Worm (Caenorhabditis elegans) whole organism, L4 larva: ENCODE data around the gene F52C6.3.

Experiments
- D1046.2 ChIP-seq: fragments of 200-800 bp; sonication (Bioruptor generic); IDR thresholded peaks from 2 replicates; pipeline ENCODE4 v1.3.6; 2022; ENCODE audit warnings: missing genetic modification characterization, missing compliant biosample characterization
- F26F4.8 ChIP-seq: fragments of 200-800 bp; sonication (Bioruptor generic); conservative IDR thresholded peaks from 2 replicates; pipeline ENCODE4 v1.3.6; 2022; ENCODE audit warnings: missing genetic modification characterization, missing compliant biosample characterization
- F44E2.7 ChIP-seq: fragments of 200-800 bp; sonication (Bioruptor generic); IDR thresholded peaks from 2 replicates; pipeline ENCODE4 v2.1.2; 2022; ENCODE audit warnings: missing genetic modification characterization, missing compliant biosample characterization
- R02D3.7 ChIP-seq: fragments of 150-350 bp; sonication (generic microtip); optimal IDR thresholded peaks from 3 replicates; lab custom pipeline; 2014; ENCODE audit warnings: missing biosample characterization, missing genetic modification characterization
- T26A8.4 ChIP-seq: fragments of 200-800 bp; sonication (Bioruptor generic); IDR thresholded peaks from 2 replicates; pipeline ENCODE4 v1.3.6; 2022; ENCODE audit warnings: missing genetic modification characterization, missing compliant biosample characterization
- ZK337.2 ChIP-seq: fragments of 200-800 bp; sonication (Bioruptor generic); IDR thresholded peaks from 2 replicates; pipeline ENCODE4 v1.3.6; 2022; ENCODE audit warnings: missing genetic modification reagents, missing genetic modification characterization, missing compliant biosample characterization
- ZK546.5 ChIP-seq, 2 experiments: sonication (generic microtip); optimal IDR thresholded peaks; 2 replicates each; lab custom pipeline; 2017; ENCODE audit warnings: missing biosample characterization in 2 of 2, missing genetic modification characterization in 2 of 2
- aly-2 ChIP-seq: sonication (generic microtip); optimal IDR thresholded peaks from 2 replicates; lab custom pipeline; 2018; ENCODE audit warnings: missing biosample characterization, missing genetic modification characterization
- ceh-32 ChIP-seq: sonication (generic microtip); optimal IDR thresholded peaks from 2 replicates; lab custom pipeline; 2016; ENCODE audit warnings: mild to moderate bottlenecking, missing genetic modification characterization, missing compliant biosample characterization; ENCODE audit not compliant: poor library complexity
- ceh-44 ChIP-seq: fragments of 200-800 bp; sonication (Bioruptor generic); IDR thresholded peaks from 2 replicates; pipeline ENCODE4 v1.3.6; 2022; ENCODE audit warnings: missing genetic modification reagents, missing genetic modification characterization, missing compliant biosample characterization
- ceh-62 ChIP-seq: sonication (generic microtip); optimal IDR thresholded peaks from 2 replicates; lab custom pipeline; 2017; ENCODE audit warnings: missing biosample characterization, missing genetic modification characterization
- ces-1 ChIP-seq: fragments of 150-350 bp; sonication (generic microtip); optimal IDR thresholded peaks from 4 replicates; lab custom pipeline; 2014; ENCODE audit warnings: missing biosample characterization, missing genetic modification reagents, missing genetic modification characterization
- cey-2 ChIP-seq: sonication (generic microtip); optimal IDR thresholded peaks from 3 replicates; lab custom pipeline; 2017; ENCODE audit warnings: missing genetic modification characterization, mild to moderate bottlenecking, missing compliant biosample characterization, antibody characterized with exemption, borderline replicate concordance; ENCODE audit not compliant: insufficient read depth
- daf-19 ChIP-seq: fragments of 200-800 bp; sonication (Bioruptor generic); conservative IDR thresholded peaks from 2 replicates; pipeline ENCODE4 v1.3.6; 2022; ENCODE audit warnings: missing genetic modification characterization, missing compliant biosample characterization
- dpl-1 ChIP-seq: fragments of 150-350 bp; optimal IDR thresholded peaks from 2 replicates; lab custom pipeline; 2014; ENCODE audit warnings: missing biosample characterization, missing genetic modification reagents, missing genetic modification characterization
- dve-1 ChIP-seq: sonication (generic microtip); optimal IDR thresholded peaks from 2 replicates; lab custom pipeline; 2017; ENCODE audit warnings: antibody characterized with exemption, mild to moderate bottlenecking, missing genetic modification characterization, missing compliant biosample characterization; ENCODE audit not compliant: insufficient read depth
- egl-27 ChIP-seq: sonication (generic microtip); optimal IDR thresholded peaks from 3 replicates; lab custom pipeline; 2017; ENCODE audit warnings: missing biosample characterization, missing genetic modification reagents, missing genetic modification characterization
- fos-1 ChIP-seq: fragments of 150-350 bp; optimal IDR thresholded peaks from 2 replicates; lab custom pipeline; 2014; ENCODE audit warnings: missing biosample characterization, missing genetic modification characterization
- gei-8 ChIP-seq: fragments of 200-800 bp; sonication (Bioruptor generic); optimal IDR thresholded peaks from 2 replicates; lab custom pipeline; 2018; ENCODE audit warnings: mild to moderate bottlenecking, missing genetic modification characterization, missing compliant biosample characterization
- hlh-11 ChIP-seq: fragments of 200-800 bp; sonication (Bioruptor generic); optimal IDR thresholded peaks from 2 replicates; lab custom pipeline; 2018; ENCODE audit warnings: mild to moderate bottlenecking, missing genetic modification characterization, missing compliant biosample characterization
- hlh-30 ChIP-seq: sonication (generic microtip); optimal IDR thresholded peaks from 2 replicates; lab custom pipeline; 2017; ENCODE audit warnings: antibody characterized with exemption, mild to moderate bottlenecking, missing genetic modification characterization, missing compliant biosample characterization; ENCODE audit not compliant: insufficient read depth
- lim-7 ChIP-seq: fragments of 200-800 bp; sonication (Bioruptor generic); IDR thresholded peaks from 2 replicates; pipeline ENCODE4 v1.3.6; 2022; ENCODE audit warnings: missing genetic modification characterization, missing compliant biosample characterization
- lin-13 ChIP-seq: fragments of 150-350 bp; optimal IDR thresholded peaks from 2 replicates; lab custom pipeline; 2014; ENCODE audit warnings: missing biosample characterization, missing genetic modification reagents, missing genetic modification characterization
- lin-29 ChIP-seq: fragments of 200-800 bp; sonication (Bioruptor generic); IDR thresholded peaks from 2 replicates; pipeline ENCODE4 v1.3.6; 2022; ENCODE audit warnings: missing genetic modification reagents, missing genetic modification characterization, missing compliant biosample characterization
- lsy-2 ChIP-seq, 2 experiments: fragments of 150-350 bp in 1 of 2; sonication (generic microtip) in 1 of 2; optimal IDR thresholded peaks; 2 replicates each; lab custom pipeline; 2014 to 2017; ENCODE audit warnings: missing biosample characterization in 2 of 2, missing genetic modification characterization in 2 of 2
- mdl-1 ChIP-seq, 2 experiments: fragments of 150-350 bp in 1 of 2; sonication (generic microtip) in 1 of 2; optimal IDR thresholded peaks; 2 replicates each; lab custom pipeline; 2014 to 2017; ENCODE audit warnings: missing biosample characterization in 2 of 2, missing genetic modification characterization in 2 of 2
- mes-2 ChIP-seq: sonication (generic microtip); optimal IDR thresholded peaks from 2 replicates; lab custom pipeline; 2016; ENCODE audit warnings: missing genotype, mild to moderate bottlenecking, missing genetic modification characterization, missing compliant biosample characterization; ENCODE audit not compliant: poor library complexity, severe bottlenecking
- mxl-3 ChIP-seq: fragments of 200-800 bp; sonication (Bioruptor generic); optimal IDR thresholded peaks from 2 replicates; lab custom pipeline; 2018; ENCODE audit warnings: mild to moderate bottlenecking, missing genetic modification characterization, missing compliant biosample characterization
- nhr-10 ChIP-seq: fragments of 150-350 bp; optimal IDR thresholded peaks from 2 replicates; lab custom pipeline; 2014; ENCODE audit warnings: missing biosample characterization, missing genetic modification characterization
- nhr-102 ChIP-seq: sonication (generic microtip); optimal IDR thresholded peaks from 2 replicates; lab custom pipeline; 2016; ENCODE audit warnings: mild to moderate bottlenecking, missing genetic modification characterization, moderate library complexity, missing compliant biosample characterization
- nhr-77 ChIP-seq: fragments of 150-350 bp; optimal IDR thresholded peaks from 2 replicates; lab custom pipeline; 2014; ENCODE audit warnings: missing biosample characterization, missing genetic modification characterization
- pha-4 ChIP-seq, 2 experiments: fragments of 150-350 bp in 1 of 2; fragments of 200-800 bp in 1 of 2; sonication (Bioruptor generic) in 1 of 2; IDR thresholded peaks in 1 of 2; optimal IDR thresholded peaks in 1 of 2; 2 replicates each; pipeline versions ENCODE4 v1.3.6 to Lab custom; 2014 to 2022; ENCODE audit warnings: missing genetic modification characterization in 2 of 2, missing genetic modification reagents in 2 of 2, missing biosample characterization in 1 of 2, missing compliant biosample characterization in 1 of 2
- php-3 ChIP-seq: fragments of 200-800 bp; sonication (Bioruptor generic); IDR thresholded peaks from 2 replicates; pipeline ENCODE4 v1.3.6; 2022; ENCODE audit warnings: missing genetic modification reagents, missing genetic modification characterization, missing compliant biosample characterization
- saeg-2 ChIP-seq: fragments of 200-800 bp; sonication (Bioruptor generic); IDR thresholded peaks from 2 replicates; pipeline ENCODE4 v1.3.6; 2022; ENCODE audit warnings: missing genetic modification reagents, missing genetic modification characterization, missing compliant biosample characterization
- sdz-12 ChIP-seq: fragments of 200-800 bp; sonication (Bioruptor generic); optimal IDR thresholded peaks from 2 replicates; lab custom pipeline; 2018; ENCODE audit warnings: mild to moderate bottlenecking, missing genetic modification characterization, missing compliant biosample characterization
- skn-1 ChIP-seq: fragments of 150-350 bp; optimal IDR thresholded peaks from 2 replicates; lab custom pipeline; 2014; ENCODE audit warnings: missing biosample characterization, missing genetic modification characterization
- snpc-4 ChIP-seq: fragments of 150-350 bp; optimal IDR thresholded peaks from 2 replicates; lab custom pipeline; 2014; ENCODE audit warnings: missing biosample characterization, missing genetic modification characterization
- spr-3 ChIP-seq: fragments of 200-800 bp; sonication (Bioruptor generic); optimal IDR thresholded peaks from 2 replicates; lab custom pipeline; 2018; ENCODE audit warnings: mild to moderate bottlenecking, missing genetic modification characterization, missing compliant biosample characterization
- tra-1 ChIP-seq: fragments of 200-800 bp; sonication (Bioruptor generic); IDR thresholded peaks from 2 replicates; pipeline ENCODE4 v1.3.6; 2022; ENCODE audit warnings: missing genetic modification reagents, missing genetic modification characterization, missing compliant biosample characterization
- unc-62 ChIP-seq, 3 experiments: fragments of 150-350 bp in 1 of 3; sonication (generic microtip); optimal IDR thresholded peaks in 2 of 3; peaks in 1 of 3; 1 replicate in 1 of 3; 2 replicates in 2 of 3; lab custom pipeline; 2014 to 2017; ENCODE audit warnings: missing biosample characterization in 3 of 3, missing genetic modification characterization in 3 of 3, missing genetic modification reagents in 3 of 3, missing genotype in 1 of 3
- vab-7 ChIP-seq: fragments of 200-800 bp; sonication (Bioruptor generic); IDR thresholded peaks from 2 replicates; pipeline ENCODE4 v1.3.6; 2022; ENCODE audit warnings: missing genetic modification reagents, missing genetic modification characterization, missing compliant biosample characterization
- zip-11 ChIP-seq: fragments of 200-800 bp; sonication (Bioruptor generic); IDR thresholded peaks from 2 replicates; pipeline ENCODE4 v1.3.6; 2022; ENCODE audit warnings: missing genetic modification characterization, missing compliant biosample characterization
- ztf-7 ChIP-seq: fragments of 150-350 bp; optimal IDR thresholded peaks from 2 replicates; lab custom pipeline; 2014; ENCODE audit warnings: missing biosample characterization, missing genetic modification characterization

Gene F52C6.3

ce11 chrII:1890682-1891081 lies 33.9 kb upstream of the F52C6.3 start, which contains the start of gene math-9:
TSS of gene math-9 (minus strand) at chrII:1890782.
- TF ChIP-seq skn-1 (tag; lab: Kevin White, UChicago) = no peak
- no peak for TF ChIP-seq mes-2 (tag; lab: Kevin White, UChicago)

ce11 chrII:1893912-1894311 lies 30.6 kb upstream of the F52C6.3 start, which contains the start of gene C16C4.1:
TSS of gene C16C4.1 (plus strand) at chrII:1894212.
- TF ChIP-seq T26A8.4 (GFP tag; lab: Robert Waterston, UW) = no peak
- TF ChIP-seq spr-3 (GFP tag; lab: Kevin White, UChicago) = no peak
- no peak for TF ChIP-seq php-3
- TF ChIP-seq daf-19 (GFP tag; lab: Robert Waterston, UW) = no peak
- TF ChIP-seq hlh-11 (tag; lab: Kevin White, UChicago) = no peak
- no peak for TF ChIP-seq nhr-102 (tag; lab: Kevin White, UChicago)
- no peak for TF ChIP-seq lin-13 (GFP tag; lab: Kevin White, UChicago)
- TF ChIP-seq F26F4.8 (GFP tag; lab: Robert Waterston, UW) = no peak
- TF ChIP-seq ztf-7 (tag; lab: Kevin White, UChicago) = no peak
- no peak for TF ChIP-seq sdz-12
- no peak for TF ChIP-seq zip-11 (GFP tag; lab: Robert Waterston, UW)
- TF ChIP-seq F44E2.7 = no peak
- TF ChIP-seq, all 104 proteins: peak for 0

DNA sequence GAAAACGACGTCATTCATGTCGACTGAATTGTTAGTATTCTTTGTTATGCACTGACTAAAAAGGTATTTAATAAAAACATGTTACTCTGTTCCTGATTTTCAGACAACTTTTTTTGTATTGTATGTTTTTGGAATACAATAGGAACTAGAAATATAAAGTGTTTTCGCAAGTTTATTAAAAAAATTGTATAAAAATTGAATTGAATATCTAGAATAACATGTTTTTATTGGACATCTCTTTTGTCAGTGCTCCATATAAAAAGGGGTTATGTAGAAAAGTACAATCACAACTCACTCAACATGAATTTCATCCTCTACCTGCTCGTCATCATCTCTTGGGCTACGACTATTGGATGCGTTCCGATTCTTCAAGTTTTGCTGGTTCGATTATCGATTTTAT lies 29.3 kb upstream of the F52C6.3 start, which contains the start of gene C46F9.5:
C46F9.5 (plus strand) TSS at position 301 of the 400 bp plus-strand sequence.
- no peak for TF ChIP-seq ZK337.2 (GFP tag; lab: Robert Waterston, UW)
- TF ChIP-seq ceh-32 = no peak
- no peak for TF ChIP-seq cey-2
- no peak for TF ChIP-seq snpc-4 (tag; lab: Kevin White, UChicago)
- TF ChIP-seq ceh-62 (tag; lab: Kevin White, UChicago) = no peak
- TF ChIP-seq dpl-1 (GFP tag; lab: Kevin White, UChicago) = no peak
- no peak for TF ChIP-seq spr-3 (GFP tag; lab: Kevin White, UChicago)
- TF ChIP-seq mxl-3 (GFP tag; lab: Kevin White, UChicago) = no peak
- no peak for TF ChIP-seq lsy-2 (tag; optimal IDR thresholded peaks at IDR 0.05; lab: Kevin White, UChicago)
- no peak for TF ChIP-seq php-3
- TF ChIP-seq aly-2 (tag; lab: Kevin White, UChicago) = no peak
- no peak for TF ChIP-seq tra-1
- TF ChIP-seq saeg-2 (GFP tag; lab: Robert Waterston, UW) = no peak
- no peak for TF ChIP-seq vab-7
- TF ChIP-seq D1046.2 (GFP tag; lab: Robert Waterston, UW) = no peak
- TF ChIP-seq nhr-10 (tag; lab: Kevin White, UChicago) = no peak
- no peak for TF ChIP-seq lin-13 (GFP tag; lab: Kevin White, UChicago)
- TF ChIP-seq pha-4 (GFP tag; IDR thresholded peaks at IDR 0.05; lab: Robert Waterston, UW) = no peak
- no peak for TF ChIP-seq pha-4 (tag; optimal IDR thresholded peaks at IDR 0.05; lab: Kevin White, UChicago)
- no peak for TF ChIP-seq ZK546.5 (tag; optimal IDR thresholded peaks at IDR 0.05; lab: Kevin White, UChicago)
- TF ChIP-seq mes-2 (tag; lab: Kevin White, UChicago) = no peak

DNA sequence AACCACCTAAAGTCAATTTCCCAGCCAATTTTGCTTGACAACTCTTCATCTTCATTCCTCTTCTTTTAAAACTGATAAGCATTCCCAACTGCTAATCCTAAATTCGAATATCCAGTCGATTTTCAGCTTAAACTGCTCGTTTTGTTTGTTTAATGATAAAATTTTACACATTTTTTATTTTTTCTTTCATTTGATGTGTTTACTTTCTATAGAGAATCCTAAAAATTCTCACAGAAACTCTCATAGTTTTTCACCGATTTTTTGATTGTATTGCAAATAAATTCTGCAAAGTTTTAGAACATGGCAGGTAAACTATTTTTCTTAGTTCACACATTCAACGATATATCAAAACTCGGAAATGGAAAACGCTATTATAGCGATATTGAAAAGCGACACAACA lies 28.8 kb upstream of the F52C6.3 start, which contains the start of gene math-25:
math-25 (plus strand) TSS at position 301 of the 400 bp plus-strand sequence.
- TF ChIP-seq ceh-62 (tag; lab: Kevin White, UChicago) (no peak), saeg-2 (GFP tag; lab: Robert Waterston, UW) (no peak), fos-1 (no peak), ceh-44 (no peak), unc-62 (GFP tag; optimal IDR thresholded peaks at IDR 0.05 in 1 of 2; lab: Kevin White, UChicago) (no peak), unc-62 (tag; optimal IDR thresholded peaks at IDR 0.05; lab: Kevin White, UChicago) (no peak), hlh-30 (tag; lab: Kevin White, UChicago) (no peak), lin-29 (GFP tag; lab: Robert Waterston, UW) (no peak), egl-27 (tag; lab: Kevin White, UChicago) (no peak), aly-2 (tag; lab: Kevin White, UChicago) (no peak), dve-1 (tag; lab: Kevin White, UChicago) (no peak), ces-1 (GFP tag; lab: Kevin White, UChicago) (no peak), D1046.2 (GFP tag; lab: Robert Waterston, UW) (no peak), cey-2 (no peak), lim-7 (GFP tag; lab: Robert Waterston, UW) (no peak), nhr-77 (tag; lab: Kevin White, UChicago) (no peak), gei-8 (GFP tag; lab: Kevin White, UChicago) (no peak), F26F4.8 (GFP tag; lab: Robert Waterston, UW) (no peak), R02D3.7 (tag; lab: Kevin White, UChicago) (no peak), mdl-1 (tag; optimal IDR thresholded peaks at IDR 0.05; lab: Kevin White, UChicago) (no peak)
- TF ChIP-seq, all 104 proteins: peak for 0
